Fruit fly (Drosophila melanogaster): Measurements from ENCODE around the gene Vps60.

Gene Vps60

DNA sequence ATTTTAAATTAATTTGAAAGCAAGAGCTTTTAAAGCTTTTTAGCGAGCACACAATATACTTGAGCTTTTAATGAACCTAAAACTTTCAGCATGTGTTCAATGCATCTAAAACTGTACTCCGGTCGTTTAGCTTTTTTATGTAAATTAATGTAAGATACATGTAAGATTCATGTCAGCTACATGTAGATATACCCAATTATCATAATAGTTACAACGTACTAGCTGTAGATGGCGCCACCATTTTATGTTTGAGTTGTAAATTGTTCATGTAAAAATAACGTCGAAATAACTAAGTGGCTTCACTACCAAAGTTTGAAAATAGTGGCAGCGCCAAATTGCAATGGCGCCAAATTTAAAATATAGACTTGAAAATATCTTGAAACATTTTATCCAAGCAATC is 24.5 kb downstream of the Vps60 start (continued):
- TF ChIP-seq CG18476 (GFP tag; optimal IDR thresholded peaks at IDR 0.05) (no peak), Trl (optimal IDR thresholded peaks at IDR 0.05) (no peak), Trl (GFP tag; optimal IDR thresholded peaks at IDR 0.05) (peak; percentile 25), C15 (GFP tag; IDR thresholded peaks at IDR 0.05) (no peak), E2f1 (GFP tag; IDR thresholded peaks at IDR 0.05) (no peak), gem (tag; optimal IDR thresholded peaks at IDR 0.05) (peak; percentile 19), CG6813 (GFP tag; optimal IDR thresholded peaks at IDR 0.05) (no peak), dysf (GFP tag; IDR thresholded peaks at IDR 0.05) (no peak), Neu2 (GFP tag; optimal IDR thresholded peaks at IDR 0.05; ENCODE audit: borderline replicate concordance) (no peak), Dip2 (GFP tag; IDR thresholded peaks at IDR 0.05) (peak; percentile 88), CG7271 (tag; optimal IDR thresholded peaks at IDR 0.05) (no peak), B-H2 (GFP tag; optimal IDR thresholded peaks at IDR 0.05) (peak; percentile 60), dmrt11E (tag; optimal IDR thresholded peaks at IDR 0.05) (no peak), CG17568 (GFP tag; optimal IDR thresholded peaks at IDR 0.05) (no peak), CG10147 (GFP tag; optimal IDR thresholded peaks at IDR 0.05) (peak; percentile 56), CG10462 (GFP tag; optimal IDR thresholded peaks at IDR 0.05) (no peak), CG6254 (GFP tag; optimal IDR thresholded peaks at IDR 0.05) (no peak), CG2712 (tag; optimal IDR thresholded peaks at IDR 0.05) (peak; percentile 63), chm (GFP tag; IDR thresholded peaks at IDR 0.05) (no peak), ranshi (GFP tag; IDR thresholded peaks at IDR 0.05) (no peak), CG9437 (GFP tag; optimal IDR thresholded peaks at IDR 0.05) (no peak), trem (tag; optimal IDR thresholded peaks at IDR 0.05) (peak; percentile 82), CG7357 (GFP tag; IDR thresholded peaks at IDR 0.05) (no peak), lbe (GFP tag; optimal IDR thresholded peaks at IDR 0.05) (peak; percentile 66), phol (tag; optimal IDR thresholded peaks at IDR 0.05) (peak; percentile 27), gro (GFP tag; optimal IDR thresholded peaks at IDR 0.05) (peak; percentile 77), CG8281 (tag; optimal IDR thresholded peaks at IDR 0.05) (no peak), CG4328 (GFP tag; optimal IDR thresholded peaks at IDR 0.05) (no peak), CG31365 (tag; optimal IDR thresholded peaks at IDR 0.05) (peak; percentile 21), CG15269 (tag; optimal IDR thresholded peaks at IDR 0.05) (no peak), usp (GFP tag; optimal IDR thresholded peaks at IDR 0.05) (no peak), Fer1 (GFP tag; optimal IDR thresholded peaks at IDR 0.05) (peak; percentile 5), slbo (GFP tag; IDR thresholded peaks at IDR 0.05) (peak; percentile 8; the same call in 1 of the 2 replicates), gfzf (GFP tag; optimal IDR thresholded peaks at IDR 0.05) (peak; percentile 19), btn (GFP tag; optimal IDR thresholded peaks at IDR 0.05) (no peak), p53 (GFP tag; optimal IDR thresholded peaks at IDR 0.05) (no peak), row (GFP tag; IDR thresholded peaks at IDR 0.05) (no peak), zen (tag; optimal IDR thresholded peaks at IDR 0.05) (peak; percentile 69), ash1 (GFP tag; optimal IDR thresholded peaks at IDR 0.05) (no peak), HLH3B (GFP tag; IDR thresholded peaks at IDR 0.05) (no peak), CG13296 (GFP tag; optimal IDR thresholded peaks at IDR 0.05) (no peak), abd-A (tag; optimal IDR thresholded peaks at IDR 0.05) (peak; percentile 49), CG8290 (GFP tag; optimal IDR thresholded peaks at IDR 0.05) (peak; percentile 11), CG8290 (tag; optimal IDR thresholded peaks at IDR 0.05) (peak in 1 of 2 experiments; percentile 49), CG15011 (GFP tag; optimal IDR thresholded peaks at IDR 0.05) (no peak), peb (GFP tag; IDR thresholded peaks at IDR 0.05) (no peak), Pdp1 (GFP tag; optimal IDR thresholded peaks at IDR 0.05) (no peak), ftz-f1 (GFP tag; optimal IDR thresholded peaks at IDR 0.05) (no peak), CG15514 (GFP tag; optimal IDR thresholded peaks at IDR 0.05) (peak; percentile 50), Hr51 (GFP tag; optimal IDR thresholded peaks at IDR 0.05) (no peak), exex (tag; optimal IDR thresholded peaks at IDR 0.05) (peak; percentile 73), gsb-n (tag; optimal IDR thresholded peaks at IDR 0.05) (no peak)

Data from whole organism, embryonic.